Worm (Caenorhabditis elegans): ENCODE data around the gene oac-29.

- TF ChIP-seq aly-2 (tag; optimal IDR thresholded peaks at IDR 0.05) (no peak), gei-8 (GFP tag; optimal IDR thresholded peaks at IDR 0.05) (no peak), nhr-10 (tag; optimal IDR thresholded peaks at IDR 0.05) (peak; percentile 44), unc-39 (tag; optimal IDR thresholded peaks at IDR 0.05) (no peak), F26F4.8 (GFP tag; conservative IDR thresholded peaks at IDR 0.05) (no peak), R02D3.7 (tag; optimal IDR thresholded peaks at IDR 0.05) (no peak)
These were observed 19.3 kb upstream of the oac-29 start for ce11 chrV:8654460-8655419.
